Fruit fly (Drosophila melanogaster) whole organism, embryonic: Measurements from ENCODE around the gene ph-p.

Experiments used
- Abd-B ChIP-seq: fragments of 200-800 bp; sonication (Bioruptor generic); optimal IDR thresholded peaks from 2 replicates; lab custom pipeline; 2018; ENCODE audit warnings: missing biosample characterization, mild to moderate bottlenecking, missing genetic modification characterization, moderate library complexity
- Ada2b ChIP-seq: fragments of 200-800 bp; sonication (Bioruptor generic); IDR thresholded peaks from 2 replicates; pipeline ENCODE4 v1.3.6; 2022; ENCODE audit warnings: missing biosample characterization, missing genetic modification characterization
- CG10565 ChIP-seq: fragments of 200-800 bp; sonication (Bioruptor generic); optimal IDR thresholded peaks from 3 replicates; lab custom pipeline; 2016; ENCODE audit warnings: missing biosample characterization, mild to moderate bottlenecking, missing genetic modification characterization
- CG11247 ChIP-seq: fragments of 200-800 bp; sonication (Bioruptor generic); IDR thresholded peaks from 2 replicates; pipeline ENCODE4 v1.3.6; 2022; ENCODE audit warnings: missing biosample characterization, missing genetic modification characterization
- CG12942 ChIP-seq: fragments of 200-800 bp; sonication (Bioruptor generic); optimal IDR thresholded peaks from 3 replicates; lab custom pipeline; 2016; ENCODE audit warnings: missing biosample characterization, missing genetic modification characterization
- CG13287 ChIP-seq: fragments of 200-800 bp; sonication (Bioruptor generic); IDR thresholded peaks from 2 replicates; pipeline ENCODE4 v1.3.6; 2022; ENCODE audit warnings: missing biosample characterization, missing genetic modification characterization; ENCODE audit not compliant: partially characterized antibody
- CG13296 ChIP-seq: fragments of 200-800 bp; sonication (Bioruptor generic); optimal IDR thresholded peaks from 3 replicates; lab custom pipeline; 2018; ENCODE audit warnings: missing biosample characterization, mild to moderate bottlenecking, missing genetic modification characterization
- CG13775 ChIP-seq: fragments of 200-800 bp; sonication (Bioruptor generic); optimal IDR thresholded peaks from 3 replicates; lab custom pipeline; 2017; ENCODE audit warnings: missing biosample characterization, mild to moderate bottlenecking, missing genetic modification characterization
- CG15269 ChIP-seq: fragments of 200-800 bp; sonication (Bioruptor generic); optimal IDR thresholded peaks from 2 replicates; lab custom pipeline; 2018; ENCODE audit warnings: missing biosample characterization, mild to moderate bottlenecking, missing genetic modification characterization, moderate library complexity
- CG2120 ChIP-seq: fragments of 200-800 bp; sonication (Bioruptor generic); optimal IDR thresholded peaks from 3 replicates; lab custom pipeline; 2016; ENCODE audit warnings: missing biosample characterization, missing genetic modification characterization
- CG2129 ChIP-seq: fragments of 200-800 bp; sonication (Bioruptor generic); IDR thresholded peaks from 2 replicates; pipeline ENCODE4 v1.3.6; 2022; ENCODE audit warnings: missing biosample characterization, missing genetic modification characterization; ENCODE audit not compliant: partially characterized antibody
- CG30403 ChIP-seq: fragments of 200-800 bp; sonication (Bioruptor generic); optimal IDR thresholded peaks from 3 replicates; lab custom pipeline; 2016; ENCODE audit warnings: missing biosample characterization, missing genetic modification characterization
- CG32532 ChIP-seq: fragments of 200-800 bp; sonication (Bioruptor generic); IDR thresholded peaks from 2 replicates; pipeline ENCODE4 v1.3.6; 2022; ENCODE audit warnings: missing biosample characterization, missing genetic modification characterization
- CG33557 ChIP-seq: fragments of 200-800 bp; sonication (Bioruptor generic); optimal IDR thresholded peaks from 2 replicates; lab custom pipeline; 2019; ENCODE audit warnings: missing biosample characterization, mild to moderate bottlenecking, missing genetic modification characterization, moderate library complexity
- CG3407 ChIP-seq: fragments of 200-800 bp; sonication (Bioruptor generic); optimal IDR thresholded peaks from 2 replicates; lab custom pipeline; 2018; ENCODE audit warnings: missing biosample characterization, mild to moderate bottlenecking, missing genetic modification characterization
- CG34376 ChIP-seq: fragments of 200-800 bp; sonication (Bioruptor generic); optimal IDR thresholded peaks from 2 replicates; lab custom pipeline; 2018; ENCODE audit warnings: missing biosample characterization, mild to moderate bottlenecking, missing genetic modification characterization
- CG6272 ChIP-seq: fragments of 200-800 bp; sonication (Bioruptor generic); IDR thresholded peaks from 2 replicates; pipeline ENCODE4 v1.3.6; 2022; ENCODE audit warnings: missing biosample characterization, missing genetic modification characterization
- CG6813 ChIP-seq: fragments of 200-800 bp; sonication (Bioruptor generic); optimal IDR thresholded peaks from 2 replicates; lab custom pipeline; 2017; ENCODE audit warnings: missing biosample characterization, missing genetic modification characterization, mild to moderate bottlenecking, moderate library complexity, missing genetic modification reagents
- CG8290 ChIP-seq, 3 experiments: fragments of 200-800 bp; sonication (Bioruptor generic); optimal IDR thresholded peaks; 2 replicates each; lab custom pipeline; 2016 to 2019; ENCODE audit warnings: missing biosample characterization in 3 of 3, missing genetic modification characterization in 3 of 3, mild to moderate bottlenecking in 2 of 3, moderate library complexity in 1 of 3
- CG8388 ChIP-seq: fragments of 200-800 bp; sonication (Bioruptor generic); optimal IDR thresholded peaks from 2 replicates; lab custom pipeline; 2019; ENCODE audit warnings: missing biosample characterization, mild to moderate bottlenecking, missing genetic modification characterization, moderate library complexity
- CG9932 ChIP-seq: fragments of 200-800 bp; sonication (Bioruptor generic); IDR thresholded peaks from 2 replicates; pipeline ENCODE4 v1.3.6; 2022; ENCODE audit warnings: missing biosample characterization, missing genetic modification characterization
- D19B ChIP-seq: fragments of 200-800 bp; sonication (Bioruptor generic); optimal IDR thresholded peaks from 2 replicates; lab custom pipeline; 2017; ENCODE audit warnings: missing biosample characterization, mild to moderate bottlenecking, missing genetic modification characterization
- Dp ChIP-seq: fragments of 200-800 bp; sonication (Bioruptor generic); optimal IDR thresholded peaks from 2 replicates; lab custom pipeline; 2018; ENCODE audit warnings: missing biosample characterization, mild to moderate bottlenecking, missing genetic modification characterization, moderate library complexity
- E2f2 ChIP-seq: fragments of 200-800 bp; sonication (Bioruptor generic); IDR thresholded peaks from 2 replicates; pipeline ENCODE4 v1.3.6; 2022; ENCODE audit warnings: missing biosample characterization, missing genetic modification characterization
- Ets65A ChIP-seq: fragments of 200-800 bp; sonication (Bioruptor generic); peaks from one replicate; lab custom pipeline; 2016; ENCODE audit warnings: missing biosample characterization, missing genetic modification characterization
- Fer2 ChIP-seq: fragments of 200-800 bp; sonication (Bioruptor generic); optimal IDR thresholded peaks from 2 replicates; lab custom pipeline; 2018; ENCODE audit warnings: missing biosample characterization, mild to moderate bottlenecking, missing genetic modification characterization, moderate library complexity
- Hmr ChIP-seq: fragments of 200-800 bp; sonication (Bioruptor generic); optimal IDR thresholded peaks from 3 replicates; lab custom pipeline; 2017; ENCODE audit warnings: mild to moderate bottlenecking, missing biosample characterization, missing genetic modification reagents, missing genetic modification characterization
- Jarid2 ChIP-seq: fragments of 200-800 bp; sonication (Bioruptor generic); optimal IDR thresholded peaks from 3 replicates; lab custom pipeline; 2017; ENCODE audit warnings: mild to moderate bottlenecking, missing biosample characterization, missing genetic modification reagents, missing genetic modification characterization
- MBD-R2 ChIP-seq: fragments of 200-800 bp; sonication (Bioruptor generic); IDR thresholded peaks from 2 replicates; pipeline ENCODE4 v1.3.6; 2022; ENCODE audit warnings: missing biosample characterization, missing genetic modification characterization
- Med ChIP-seq: fragments of 200-800 bp; sonication (Bioruptor generic); peaks from one replicate; lab custom pipeline; 2016; ENCODE audit warnings: missing biosample characterization, missing genetic modification characterization, mild to moderate bottlenecking, inconsistent platforms, moderate library complexity
- NFAT ChIP-seq: fragments of 200-800 bp; sonication (Bioruptor generic); IDR thresholded peaks from 2 replicates; pipeline ENCODE4 v1.3.6; 2022; ENCODE audit warnings: missing biosample characterization, missing genetic modification characterization
- Poxn ChIP-seq: fragments of 200-800 bp; sonication (Bioruptor generic); IDR thresholded peaks from 2 replicates; pipeline ENCODE4 v1.3.6; 2022; ENCODE audit warnings: missing biosample characterization, missing genetic modification characterization
- Ptx1 ChIP-seq: fragments of 200-800 bp; sonication (Bioruptor generic); IDR thresholded peaks from 2 replicates; pipeline ENCODE4 v1.3.6; 2022; ENCODE audit warnings: missing biosample characterization, missing genetic modification characterization
- Trl ChIP-seq, 3 experiments: fragments of >200 bp in 2 of 3; fragments of 200-800 bp in 1 of 3; sonication (Bioruptor generic) in 1 of 3; optimal IDR thresholded peaks; 2 replicates in 1 of 3; 3 replicates in 2 of 3; lab custom pipeline; 2016 to 2017; ENCODE audit warnings: missing biosample characterization in 1 of 3, missing genetic modification characterization in 1 of 3
- amos ChIP-seq: fragments of 200-800 bp; sonication (Bioruptor generic); IDR thresholded peaks from 2 replicates; pipeline ENCODE4 v1.3.6; 2022; ENCODE audit warnings: missing biosample characterization, missing genetic modification characterization; ENCODE audit not compliant: partially characterized antibody
- bab2 ChIP-seq: fragments of 200-800 bp; sonication (Bioruptor generic); optimal IDR thresholded peaks from 2 replicates; lab custom pipeline; 2016; ENCODE audit warnings: missing biosample characterization, missing genetic modification characterization
- corto ChIP-seq: fragments of 200-800 bp; sonication (Bioruptor generic); optimal IDR thresholded peaks from 2 replicates; lab custom pipeline; 2016; ENCODE audit warnings: missing biosample characterization, mild to moderate bottlenecking, missing genetic modification characterization, moderate library complexity
- gcm ChIP-seq: fragments of 200-800 bp; sonication (Bioruptor generic); optimal IDR thresholded peaks from 2 replicates; lab custom pipeline; 2019; ENCODE audit warnings: missing biosample characterization, mild to moderate bottlenecking, missing genetic modification characterization, moderate library complexity
- gem ChIP-seq: fragments of 200-800 bp; sonication (Bioruptor generic); optimal IDR thresholded peaks from 2 replicates; lab custom pipeline; 2019; ENCODE audit warnings: missing biosample characterization, mild to moderate bottlenecking, missing genetic modification characterization, moderate library complexity
- gro ChIP-seq: fragments of 200-800 bp; sonication (Bioruptor generic); optimal IDR thresholded peaks from 2 replicates; lab custom pipeline; 2016; ENCODE audit warnings: missing biosample characterization, missing genetic modification characterization
- lab ChIP-seq: fragments of 200-800 bp; sonication (Bioruptor generic); optimal IDR thresholded peaks from 3 replicates; lab custom pipeline; 2017; ENCODE audit warnings: missing biosample characterization, missing genetic modification characterization, mild to moderate bottlenecking, moderate library complexity, missing genetic modification reagents
- luna ChIP-seq: fragments of 200-800 bp; sonication (Bioruptor generic); optimal IDR thresholded peaks from 2 replicates; lab custom pipeline; 2016; ENCODE audit warnings: missing biosample characterization, missing genetic modification characterization
- run ChIP-seq: fragments of 200-800 bp; sonication (Bioruptor generic); optimal IDR thresholded peaks from 3 replicates; lab custom pipeline; 2018; ENCODE audit warnings: missing biosample characterization, mild to moderate bottlenecking, missing genetic modification characterization
- slbo ChIP-seq: fragments of 200-800 bp; sonication (Bioruptor generic); IDR thresholded peaks from 2 replicates; pipeline ENCODE4 v1.3.6; 2022; ENCODE audit warnings: missing biosample characterization, missing genetic modification characterization
- z ChIP-seq: fragments of 200-800 bp; sonication (Bioruptor generic); IDR thresholded peaks from 3 replicates; pipeline ENCODE4 v1.3.6; 2022; ENCODE audit warnings: missing biosample characterization, missing genetic modification characterization
- zfh2 ChIP-seq: fragments of 200-800 bp; sonication (Bioruptor generic); optimal IDR thresholded peaks from 2 replicates; lab custom pipeline; 2016; ENCODE audit warnings: missing biosample characterization, missing genetic modification characterization

The ph-p gene

dm6 chrX:2141854-2142216, 3.7 kb upstream of the ph-p start (continued):
- peak; percentile 73 for TF ChIP-seq CG6813 (GFP tag; lab: Kevin White, UChicago)
- TF ChIP-seq Hmr (GFP tag; lab: Kevin White, UChicago): peak; percentile 65
- TF ChIP-seq CG2129: no peak
- TF ChIP-seq CG6272 (GFP tag; lab: Robert Waterston, UW): no peak
- TF ChIP-seq CG33557 (GFP tag; lab: Kevin White, UChicago): no peak
- TF ChIP-seq corto (GFP tag; lab: Kevin White, UChicago): peak; percentile 51
- TF ChIP-seq gro (GFP tag; lab: Kevin White, UChicago): no peak
- no peak for TF ChIP-seq luna (GFP tag; lab: Kevin White, UChicago)
- TF ChIP-seq Ets65A (GFP tag; lab: Kevin White, UChicago): no peak
- TF ChIP-seq bab2 (GFP tag; lab: Kevin White, UChicago): peak; percentile 29

DNA sequence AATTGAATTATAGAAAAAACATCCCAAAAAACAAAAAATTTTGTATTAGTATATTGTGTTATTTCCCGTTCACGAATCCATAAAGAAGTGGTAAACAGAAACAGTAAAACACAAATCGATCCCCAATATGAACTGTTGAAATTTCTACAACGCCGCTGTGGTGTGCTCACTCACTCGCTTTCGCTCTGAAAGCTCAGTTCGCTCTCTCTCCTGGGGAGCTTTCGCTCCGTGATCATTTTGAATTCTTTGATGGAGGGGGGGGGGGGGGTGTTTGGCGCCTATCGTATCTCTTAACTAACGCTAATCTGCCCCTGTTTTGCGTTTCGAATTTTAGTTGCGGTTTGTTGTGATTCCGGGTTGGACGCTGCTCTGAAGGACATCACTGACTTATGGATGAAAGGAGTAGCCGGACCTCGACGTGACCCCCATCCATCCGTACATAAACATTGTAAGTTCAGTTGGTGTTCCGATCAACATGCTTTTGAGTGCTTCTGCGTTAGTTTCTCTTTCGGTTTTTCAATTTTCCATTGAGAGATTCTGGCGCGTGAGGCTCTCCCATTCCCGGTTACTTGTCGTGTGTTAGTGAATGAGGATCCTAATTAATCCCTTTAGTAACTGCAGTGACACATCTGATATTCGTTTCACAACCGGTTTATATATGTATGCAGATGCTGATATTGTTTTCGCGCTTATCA, 3.1 kb upstream of the ph-p start, which contains the start of gene D2hgdh:
Gene D2hgdh, plus strand, starts transcription at position 331 of the 695 bp plus-strand sequence.
- TF ChIP-seq CG8388 (no peak), Abd-B (no peak), gro (GFP tag; lab: Kevin White, UChicago) (peak; percentile 1), gcm (GFP tag; lab: Kevin White, UChicago) (no peak), CG3407 (GFP tag; lab: Kevin White, UChicago) (no peak), Jarid2 (GFP tag; lab: Kevin White, UChicago) (peak; percentile 15), NFAT (GFP tag; lab: Robert Waterston, UW) (0 out of 2 replicates have a peak, but pooled peaks have one; percentile 8), amos (GFP tag; lab: Robert Waterston, UW) (peak; percentile 23; the same call in 1 of the 2 replicates), z (GFP tag; lab: Robert Waterston, UW) (peak; percentile 76; the same call in 2 of the 3 replicates), Med (GFP tag; lab: Kevin White, UChicago) (peak; percentile 79), CG34376 (peak; percentile 38), Ptx1 (0 out of 2 replicates have a peak, but pooled peaks have one; percentile 10), E2f2 (GFP tag; lab: Robert Waterston, UW) (peak; percentile 42; the same call in 1 of the 2 replicates), CG13287 (GFP tag; lab: Robert Waterston, UW) (peak; percentile 33; the same call in 1 of the 2 replicates), Fer2 (tag; lab: Kevin White, UChicago) (no peak), lab (GFP tag; lab: Kevin White, UChicago) (peak; percentile 38), Trl (optimal IDR thresholded peaks at IDR 0.05; lab: Kevin White, UChicago) (peak; percentile 61 to 80), Trl (GFP tag; optimal IDR thresholded peaks at IDR 0.05; lab: Kevin White, UChicago) (no peak), CG13296 (GFP tag; lab: Kevin White, UChicago) (peak; percentile 2), CG13775 (GFP tag; lab: Kevin White, UChicago) (no peak), CG2120 (GFP tag; lab: Kevin White, UChicago) (peak; percentile 60), CG9932 (GFP tag; lab: Robert Waterston, UW) (peak; percentile 43), CG11247 (GFP tag; lab: Robert Waterston, UW) (no peak), gem (peak; percentile 30), CG12942 (GFP tag; lab: Kevin White, UChicago) (no peak), CG10565 (GFP tag; lab: Kevin White, UChicago) (no peak), Poxn (no peak), D19B (GFP tag; lab: Kevin White, UChicago) (peak; percentile 28), Dp (peak; percentile 20), run (tag; lab: Kevin White, UChicago) (peak; percentile 9), Ada2b (GFP tag; lab: Robert Waterston, UW) (0 out of 2 replicates have a peak, but pooled peaks have one; percentile 7), CG8290 (GFP tag; optimal IDR thresholded peaks at IDR 0.05; lab: Kevin White, UChicago) (no peak), CG8290 (tag; optimal IDR thresholded peaks at IDR 0.05; lab: Kevin White, UChicago) (peak in 1 of 2 experiments; percentile 39), CG32532 (GFP tag; lab: Robert Waterston, UW) (peak; percentile 59), slbo (peak; percentile 49), CG30403 (peak; percentile 4), CG15269 (tag; lab: Kevin White, UChicago) (peak; percentile 18), MBD-R2 (GFP tag; lab: Robert Waterston, UW) (no peak; the same call in 1 of the 2 replicates), zfh2 (peak; percentile 14)
